Fruit fly (Drosophila melanogaster) whole organism: ENCODE results near the gene CG16820.

ENCODE experiments used
- CG8478 ChIP-seq: fragments of >200 bp; optimal IDR thresholded peaks from 2 replicates; lab custom pipeline; 2018; ENCODE audit warnings: inconsistent platforms
- psq ChIP-seq: fragments of >200 bp; optimal IDR thresholded peaks from 2 replicates; lab custom pipeline; 2017

dm6 chr2L:13285791-13286190 is 39.8 kb downstream of the CG16820 start:
- TF ChIP-seq psq (lab: Kevin White, UChicago): no peak
- TF ChIP-seq CG8478: no peak
